Fruit fly (Drosophila melanogaster): ENCODE measurements around the gene CG34057.

The CG34057 gene

dm6 chr3L:914852-915251 lies 17.7 kb downstream of the CG34057 start:
- TF ChIP-seq Eip78C (GFP tag): no peak

- TF ChIP-seq Smox (GFP tag; optimal IDR thresholded peaks at IDR 0.05) (no peak), fd85E (GFP tag; optimal IDR thresholded peaks at IDR 0.05) (no peak), Eip93F (GFP tag; optimal IDR thresholded peaks at IDR 0.05) (no peak), pdm3 (GFP tag; optimal IDR thresholded peaks at IDR 0.05) (no peak), esn (GFP tag; optimal IDR thresholded peaks at IDR 0.05) (no peak), CG11762 (GFP tag; optimal IDR thresholded peaks at IDR 0.05; ENCODE audit: insufficient read depth) (no peak), CG7368 (GFP tag; optimal IDR thresholded peaks at IDR 0.05) (no peak), Sox102F (GFP tag; optimal IDR thresholded peaks at IDR 0.05) (no peak), CG3919 (GFP tag; optimal IDR thresholded peaks at IDR 0.05) (no peak), Eip78C (GFP tag) (peak; percentile 72), ss (GFP tag; optimal IDR thresholded peaks at IDR 0.05) (peak in 1 of 2 experiments; percentile 6), CG10669 (GFP tag; optimal IDR thresholded peaks at IDR 0.05) (no peak), svp (GFP tag) (peak; percentile 65)
These were observed 20.0 kb downstream of the CG34057 start for dm6 chr3L:917225-917624.
